Worm (Caenorhabditis elegans) whole organism, L2 larva: Measurements from ENCODE around the gene nuo-5.

Experiments
- C34F6.9 ChIP-seq: fragments of 150-350 bp; optimal IDR thresholded peaks from 2 replicates; lab custom pipeline; 2014; ENCODE audit warnings: missing biosample characterization, missing genetic modification characterization
- R02D3.7 ChIP-seq: fragments of 150-350 bp; optimal IDR thresholded peaks from 2 replicates; lab custom pipeline; 2014; ENCODE audit warnings: missing biosample characterization, missing genetic modification characterization
- Y55F3AM.14 ChIP-seq: fragments of 200-800 bp; sonication (Bioruptor generic); optimal IDR thresholded peaks from 2 replicates; lab custom pipeline; 2018; ENCODE audit warnings: mild to moderate bottlenecking, missing genetic modification characterization, missing compliant biosample characterization
- ZK546.5 ChIP-seq: sonication (generic microtip); optimal IDR thresholded peaks from 2 replicates; lab custom pipeline; 2017; ENCODE audit warnings: missing biosample characterization, missing genetic modification characterization
- alr-1 ChIP-seq: fragments of 150-350 bp; optimal IDR thresholded peaks from 2 replicates; lab custom pipeline; 2014; ENCODE audit warnings: missing biosample characterization, missing genetic modification characterization
- aly-2 ChIP-seq: fragments of 150-350 bp; optimal IDR thresholded peaks from 2 replicates; lab custom pipeline; 2014; ENCODE audit warnings: missing biosample characterization, missing genetic modification characterization
- ama-1 ChIP-seq: fragments of 150-350 bp; optimal IDR thresholded peaks from 2 replicates; lab custom pipeline; 2018; ENCODE audit warnings: inconsistent platforms
- blmp-1 ChIP-seq: sonication (generic microtip); optimal IDR thresholded peaks from 2 replicates; lab custom pipeline; 2017; ENCODE audit warnings: missing genetic modification characterization, mild to moderate bottlenecking, missing compliant biosample characterization, antibody characterized with exemption, moderate library complexity; ENCODE audit not compliant: insufficient read depth
- ceh-16 ChIP-seq: fragments of 150-350 bp; optimal IDR thresholded peaks from 2 replicates; lab custom pipeline; 2014; ENCODE audit warnings: missing biosample characterization, missing genetic modification characterization
- crh-2 ChIP-seq: sonication (generic microtip); optimal IDR thresholded peaks from 2 replicates; lab custom pipeline; 2017; ENCODE audit warnings: missing biosample characterization, missing genetic modification characterization
- dmd-4 ChIP-seq: sonication (generic microtip); optimal IDR thresholded peaks from 2 replicates; lab custom pipeline; 2017; ENCODE audit warnings: missing biosample characterization, missing genetic modification characterization
- egl-27 ChIP-seq: sonication (generic microtip); optimal IDR thresholded peaks from 3 replicates; lab custom pipeline; 2017; ENCODE audit warnings: missing biosample characterization, missing genetic modification reagents, missing genetic modification characterization
- fos-1 ChIP-seq: fragments of 150-350 bp; optimal IDR thresholded peaks from 2 replicates; lab custom pipeline; 2014; ENCODE audit warnings: missing biosample characterization, missing genetic modification characterization
- gmeb-1 ChIP-seq: fragments of 150-350 bp; optimal IDR thresholded peaks from 2 replicates; lab custom pipeline; 2014; ENCODE audit warnings: missing biosample characterization, missing genetic modification characterization
- lin-13 ChIP-seq: fragments of 150-350 bp; optimal IDR thresholded peaks from 2 replicates; lab custom pipeline; 2014; ENCODE audit warnings: missing biosample characterization, missing genetic modification reagents, missing genetic modification characterization
- lsy-2 ChIP-seq, 2 experiments: fragments of 150-350 bp in 1 of 2; sonication (generic microtip) in 1 of 2; optimal IDR thresholded peaks; 2 replicates each; lab custom pipeline; 2014 to 2017; ENCODE audit warnings: missing biosample characterization in 2 of 2, missing genetic modification characterization in 2 of 2
- mdl-1 ChIP-seq, 2 experiments: fragments of 150-350 bp in 1 of 2; sonication (generic microtip) in 1 of 2; optimal IDR thresholded peaks; 2 replicates each; lab custom pipeline; 2017; ENCODE audit warnings: missing biosample characterization in 2 of 2, missing genetic modification characterization in 2 of 2
- nhr-21 ChIP-seq: fragments of 150-350 bp; optimal IDR thresholded peaks from 2 replicates; lab custom pipeline; 2014; ENCODE audit warnings: missing biosample characterization, missing genetic modification characterization
- nhr-23 ChIP-seq: fragments of 150-350 bp; optimal IDR thresholded peaks from 2 replicates; lab custom pipeline; 2014; ENCODE audit warnings: missing biosample characterization, missing genetic modification reagents, missing genetic modification characterization
- nhr-237 ChIP-seq: fragments of 150-350 bp; optimal IDR thresholded peaks from 2 replicates; lab custom pipeline; 2014; ENCODE audit warnings: missing biosample characterization, missing genetic modification characterization
- nhr-25 ChIP-seq: fragments of 150-350 bp; sonication (generic microtip); optimal IDR thresholded peaks from 3 replicates; lab custom pipeline; 2014; ENCODE audit warnings: missing biosample characterization, missing genetic modification characterization
- nhr-6 ChIP-seq: fragments of 150-350 bp; optimal IDR thresholded peaks from 2 replicates; lab custom pipeline; 2014; ENCODE audit warnings: missing biosample characterization, missing genetic modification characterization
- nhr-77 ChIP-seq: fragments of 150-350 bp; optimal IDR thresholded peaks from 2 replicates; lab custom pipeline; 2014; ENCODE audit warnings: missing biosample characterization, missing genetic modification characterization
- sem-4 ChIP-seq: fragments of 150-350 bp; optimal IDR thresholded peaks from 2 replicates; lab custom pipeline; 2014; ENCODE audit warnings: missing biosample characterization, missing genetic modification reagents, missing genetic modification characterization
- sma-3 ChIP-seq: sonication (generic microtip); optimal IDR thresholded peaks from 2 replicates; lab custom pipeline; 2016; ENCODE audit warnings: missing genetic modification reagents, missing genetic modification characterization, missing compliant biosample characterization
- sma-9 ChIP-seq, 2 experiments: fragments of 150-350 bp in 1 of 2; sonication (generic microtip) in 1 of 2; optimal IDR thresholded peaks; 2 replicates each; lab custom pipeline; 2014 to 2016; ENCODE audit warnings: missing genetic modification characterization in 2 of 2, mild to moderate bottlenecking in 1 of 2, missing biosample characterization in 1 of 2, missing compliant biosample characterization in 1 of 2, missing genetic modification reagents in 1 of 2, moderate library complexity in 1 of 2
- snpc-4 ChIP-seq: fragments of 150-350 bp; optimal IDR thresholded peaks from 2 replicates; lab custom pipeline; 2014; ENCODE audit warnings: missing biosample characterization, missing genetic modification characterization
- unc-39 ChIP-seq: fragments of 150-350 bp; optimal IDR thresholded peaks from 2 replicates; lab custom pipeline; 2014; ENCODE audit warnings: missing biosample characterization, missing genetic modification characterization
- unc-55 ChIP-seq: fragments of 150-350 bp; sonication (generic microtip); optimal IDR thresholded peaks from 3 replicates; lab custom pipeline; 2014; ENCODE audit warnings: missing biosample characterization, missing genetic modification reagents, missing genetic modification characterization
- unc-62 ChIP-seq: fragments of 150-350 bp; optimal IDR thresholded peaks from 2 replicates; lab custom pipeline; 2014; ENCODE audit warnings: missing biosample characterization, missing genetic modification reagents, missing genetic modification characterization
- zag-1 ChIP-seq: fragments of 150-350 bp; optimal IDR thresholded peaks from 2 replicates; lab custom pipeline; 2014; ENCODE audit warnings: missing biosample characterization, missing genetic modification characterization
- ztf-1 ChIP-seq: fragments of 200-800 bp; sonication (Bioruptor generic); conservative IDR thresholded peaks from 2 replicates; pipeline ENCODE4 v1.3.6; 2022; ENCODE audit warnings: missing genetic modification characterization, missing compliant biosample characterization
- ztf-11 ChIP-seq: sonication (generic microtip); optimal IDR thresholded peaks from 2 replicates; lab custom pipeline; 2017; ENCODE audit warnings: missing biosample characterization, missing genetic modification characterization

Gene nuo-5

ce11 chrV:2695935-2696334 lies 2.8 kb upstream of the nuo-5 start, which contains the start of gene Y45G12B.3:
Gene Y45G12B.3 (minus strand): TSS chrV:2696254.
- no peak for TF ChIP-seq blmp-1 (tag; lab: Kevin White, UChicago)

ce11 chrV:2697693-2698092 lies 1.1 kb upstream of the nuo-5 start:
- TF ChIP-seq lin-13 (no peak), ZK546.5 (tag; lab: Kevin White, UChicago) (no peak), lsy-2 (tag; optimal IDR thresholded peaks at IDR 0.05; lab: Kevin White, UChicago) (peak in 1 of 2 experiments; percentile 2), unc-55 (GFP tag; lab: Kevin White, UChicago) (peak; percentile 19), alr-1 (tag; lab: Kevin White, UChicago) (no peak)
- TF ChIP-seq, all 48 proteins: peak for 2

ce11 chrV:2702883-2703282 lies 4.1 kb downstream of the nuo-5 start:
- TF ChIP-seq unc-39 = no peak
- no peak for TF ChIP-seq crh-2 (tag; lab: Kevin White, UChicago)
- TF ChIP-seq nhr-25 (tag; lab: Kevin White, UChicago) = no peak
- no peak for TF ChIP-seq sma-3
- TF ChIP-seq snpc-4 = no peak
- no peak for TF ChIP-seq ZK546.5 (tag; lab: Kevin White, UChicago)
- TF ChIP-seq gmeb-1 (tag; lab: Kevin White, UChicago) = no peak
- TF ChIP-seq, all 48 proteins: peak for 0

DNA sequence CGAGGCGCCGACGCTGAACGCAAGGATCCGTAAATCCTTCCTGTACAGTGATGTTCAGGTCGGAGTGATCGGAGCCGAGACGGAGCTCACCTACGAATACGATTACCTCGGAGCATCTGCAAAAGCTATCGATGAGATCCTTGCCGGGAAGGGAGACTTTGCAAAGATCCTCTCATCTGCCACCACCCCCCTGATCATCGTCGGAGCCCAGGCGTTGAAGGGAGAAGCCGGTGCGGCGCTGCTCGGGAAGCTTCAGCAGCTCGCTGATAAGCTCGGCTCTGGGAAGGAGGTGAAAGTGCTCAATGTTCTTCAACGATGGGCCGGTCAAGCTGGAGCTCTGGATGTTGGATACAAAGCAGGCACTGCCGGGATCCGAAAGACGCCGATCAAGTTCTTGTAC lies 4.5 kb downstream of the nuo-5 start:
- TF ChIP-seq nhr-237 (tag; lab: Kevin White, UChicago) = no peak

DNA sequence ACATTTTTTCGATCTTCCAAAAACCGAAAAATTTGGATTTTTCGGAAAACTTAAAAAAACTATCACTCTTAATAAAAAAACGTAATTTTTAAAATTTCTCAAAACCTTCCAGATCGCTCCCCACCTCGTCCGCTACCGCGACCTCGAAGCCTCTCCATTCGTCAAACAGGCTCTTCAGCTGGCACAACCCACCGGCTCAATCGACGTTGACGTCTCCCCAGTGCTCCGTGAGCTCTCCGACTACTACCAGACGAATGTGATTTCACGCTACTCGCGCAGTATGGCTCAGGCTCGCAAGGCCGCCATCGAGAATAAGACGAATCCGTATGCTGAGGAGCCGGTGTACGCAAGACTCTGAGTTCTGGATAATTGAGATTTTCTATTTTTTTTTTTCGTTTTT lies 7.6 kb downstream of the nuo-5 start:
- TF ChIP-seq egl-27 (tag; lab: Kevin White, UChicago) (no peak), sem-4 (tag; lab: Kevin White, UChicago) (no peak), ztf-11 (no peak), ztf-1 (GFP tag; lab: Robert Waterston, UW) (no peak), R02D3.7 (tag; lab: Kevin White, UChicago) (no peak), C34F6.9 (tag; lab: Kevin White, UChicago) (no peak), ceh-16 (tag; lab: Kevin White, UChicago) (no peak), unc-62 (no peak), lsy-2 (tag; optimal IDR thresholded peaks at IDR 0.05; lab: Kevin White, UChicago) (no peak), Y55F3AM.14 (GFP tag; lab: Kevin White, UChicago) (no peak), crh-2 (tag; lab: Kevin White, UChicago) (no peak), dmd-4 (tag; lab: Kevin White, UChicago) (no peak), nhr-77 (no peak), aly-2 (no peak), ama-1 (lab: Kevin White, UChicago) (no peak), nhr-237 (tag; lab: Kevin White, UChicago) (no peak), mdl-1 (tag; optimal IDR thresholded peaks at IDR 0.05; lab: Kevin White, UChicago) (no peak), nhr-21 (tag; lab: Kevin White, UChicago) (no peak)

DNA sequence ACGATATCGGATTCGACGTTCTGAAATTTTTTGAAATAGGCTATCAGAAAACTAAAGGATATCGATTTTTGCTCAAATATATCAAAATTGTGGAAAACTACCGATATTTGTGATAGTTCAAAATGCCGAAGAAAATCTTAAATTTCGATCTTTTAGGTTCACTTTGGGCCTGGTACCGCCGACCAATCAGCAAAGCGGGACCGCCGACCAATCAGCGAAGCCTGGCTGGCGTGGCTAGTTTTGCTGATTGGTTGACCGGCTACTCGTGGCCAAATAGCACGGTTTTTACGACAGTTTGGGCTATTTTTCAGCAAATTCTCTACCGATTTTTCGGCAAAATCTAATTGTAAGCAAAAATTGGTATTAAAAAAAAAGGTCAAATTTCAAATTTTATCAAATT lies 11.4 kb downstream of the nuo-5 start:
- no peak for TF ChIP-seq unc-55 (GFP tag; lab: Kevin White, UChicago)
- TF ChIP-seq zag-1 (tag; lab: Kevin White, UChicago) = no peak
- TF ChIP-seq egl-27 (tag; lab: Kevin White, UChicago) = no peak

DNA sequence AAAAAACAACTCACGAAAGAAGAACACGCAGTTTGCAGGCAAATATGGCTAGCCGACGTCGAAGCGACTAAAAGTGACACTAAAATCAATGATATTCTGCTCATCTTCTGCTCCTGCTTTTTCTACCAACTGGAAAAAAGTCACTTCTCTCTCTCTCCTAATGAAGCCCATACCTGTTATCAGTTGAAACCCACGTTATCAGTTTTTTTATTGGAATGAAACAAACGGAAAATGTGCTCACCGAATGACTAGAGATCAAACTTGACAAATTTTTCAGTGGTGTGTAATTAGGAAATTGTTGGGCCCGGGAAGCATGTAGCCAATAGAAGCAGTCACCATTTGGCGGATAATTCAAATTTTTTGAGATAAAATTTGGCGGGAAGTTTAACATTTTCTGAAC lies 12.7 kb downstream of the nuo-5 start, which contains the start of gene C24B9.3:
Gene C24B9.3, minus strand, starts transcription at position 171 of the 400 bp plus-strand sequence.
- TF ChIP-seq nhr-23 (tag; lab: Kevin White, UChicago) = no peak
- no peak for TF ChIP-seq nhr-6 (tag; lab: Kevin White, UChicago)
- no peak for TF ChIP-seq ceh-16 (tag; lab: Kevin White, UChicago)
- TF ChIP-seq crh-2 (tag; lab: Kevin White, UChicago) = peak; percentile 8
- TF ChIP-seq ztf-11 = no peak
- TF ChIP-seq gmeb-1 (tag; lab: Kevin White, UChicago) = peak; percentile 5
- no peak for TF ChIP-seq lsy-2 (tag; optimal IDR thresholded peaks at IDR 0.05; lab: Kevin White, UChicago)
- TF ChIP-seq egl-27 (tag; lab: Kevin White, UChicago) = no peak
- peak; percentile 39 for TF ChIP-seq sma-9 (GFP tag; optimal IDR thresholded peaks at IDR 0.05; lab: Kevin White, UChicago)
- no peak for TF ChIP-seq sma-9 (tag; optimal IDR thresholded peaks at IDR 0.05; lab: Kevin White, UChicago)
- peak; percentile 69 for TF ChIP-seq fos-1 (tag; lab: Kevin White, UChicago)
- TF ChIP-seq, all 48 proteins: peak for 4
